Fruit fly (Drosophila melanogaster) whole organism, embryonic: ENCODE data around the gene CG10222.
A peak's percentile ranks its signal among the peaks of the same experiment; 100 is the strongest.

ENCODE experiments used
- Aef1 ChIP-seq: fragments of 200-800 bp; sonication (Bioruptor generic); IDR thresholded peaks from 3 replicates; pipeline ENCODE4 v1.3.6; 2022; ENCODE audit warnings: missing biosample characterization, missing genetic modification characterization
- CG10209 ChIP-seq: fragments of 200-800 bp; sonication (Bioruptor generic); optimal IDR thresholded peaks from 3 replicates; lab custom pipeline; 2017; ENCODE audit warnings: missing biosample characterization, mild to moderate bottlenecking, missing genetic modification characterization, missing genetic modification reagents
- CG10274 ChIP-seq: fragments of 200-800 bp; sonication (Bioruptor generic); optimal IDR thresholded peaks from 3 replicates; lab custom pipeline; 2017; ENCODE audit warnings: missing biosample characterization, mild to moderate bottlenecking, missing genetic modification characterization
- CG10431 ChIP-seq: fragments of 200-800 bp; sonication (Bioruptor generic); optimal IDR thresholded peaks from 3 replicates; lab custom pipeline; 2018; ENCODE audit warnings: missing biosample characterization, mild to moderate bottlenecking, missing genetic modification characterization
- CG10462 ChIP-seq: fragments of 200-800 bp; sonication (Bioruptor generic); optimal IDR thresholded peaks from 2 replicates; lab custom pipeline; 2016; ENCODE audit warnings: missing biosample characterization, missing genetic modification characterization
- CG11085 ChIP-seq: fragments of 200-800 bp; sonication (Bioruptor generic); IDR thresholded peaks from 2 replicates; pipeline ENCODE4 v1.3.6; 2022; ENCODE audit warnings: missing biosample characterization, missing genetic modification characterization
- CG11504 ChIP-seq: fragments of 200-800 bp; sonication (Bioruptor generic); optimal IDR thresholded peaks from 3 replicates; lab custom pipeline; 2019; ENCODE audit warnings: missing biosample characterization, mild to moderate bottlenecking, missing genetic modification characterization, moderate library complexity
- CG11723 ChIP-seq: fragments of 200-800 bp; sonication (Bioruptor generic); optimal IDR thresholded peaks from 2 replicates; lab custom pipeline; 2017; ENCODE audit warnings: missing biosample characterization, mild to moderate bottlenecking, missing genetic modification characterization
- CG12104 ChIP-seq: fragments of 200-800 bp; sonication (Bioruptor generic); optimal IDR thresholded peaks from 3 replicates; lab custom pipeline; 2016; ENCODE audit warnings: missing biosample characterization, missing genetic modification characterization
- CG13296 ChIP-seq: fragments of 200-800 bp; sonication (Bioruptor generic); optimal IDR thresholded peaks from 3 replicates; lab custom pipeline; 2018; ENCODE audit warnings: missing biosample characterization, mild to moderate bottlenecking, missing genetic modification characterization
- CG13775 ChIP-seq: fragments of 200-800 bp; sonication (Bioruptor generic); optimal IDR thresholded peaks from 3 replicates; lab custom pipeline; 2017; ENCODE audit warnings: missing biosample characterization, mild to moderate bottlenecking, missing genetic modification characterization
- CG15479 ChIP-seq: fragments of 200-800 bp; sonication (Bioruptor generic); optimal IDR thresholded peaks from 3 replicates; lab custom pipeline; 2019; ENCODE audit warnings: missing biosample characterization, mild to moderate bottlenecking, missing genetic modification characterization, moderate library complexity
- CG16815 ChIP-seq: fragments of 200-800 bp; sonication (Bioruptor generic); optimal IDR thresholded peaks from 3 replicates; lab custom pipeline; 2017; ENCODE audit warnings: missing biosample characterization, mild to moderate bottlenecking, missing genetic modification characterization
- CG16863 ChIP-seq: fragments of 200-800 bp; sonication (Bioruptor generic); optimal IDR thresholded peaks from 3 replicates; lab custom pipeline; 2016; ENCODE audit warnings: missing biosample characterization, missing genetic modification characterization
- CG31224 ChIP-seq: fragments of 200-800 bp; sonication (Bioruptor generic); IDR thresholded peaks from 2 replicates; pipeline ENCODE4 v1.3.6; 2022; ENCODE audit warnings: missing biosample characterization, missing genetic modification characterization
- CG31365 ChIP-seq: fragments of 200-800 bp; sonication (Bioruptor generic); optimal IDR thresholded peaks from 2 replicates; lab custom pipeline; 2018; ENCODE audit warnings: missing biosample characterization, mild to moderate bottlenecking, missing genetic modification characterization
- CG3995 ChIP-seq: fragments of 200-800 bp; sonication (Bioruptor generic); optimal IDR thresholded peaks from 3 replicates; lab custom pipeline; 2016; ENCODE audit warnings: missing biosample characterization, missing genetic modification characterization
- CG4707 ChIP-seq: fragments of 200-800 bp; sonication (Bioruptor generic); optimal IDR thresholded peaks from 2 replicates; lab custom pipeline; 2018; ENCODE audit warnings: missing biosample characterization, mild to moderate bottlenecking, missing genetic modification characterization, moderate library complexity
- CG5953 ChIP-seq: fragments of 200-800 bp; sonication (Bioruptor generic); IDR thresholded peaks from 2 replicates; pipeline ENCODE4 v1.3.6; 2022; ENCODE audit warnings: missing biosample characterization, missing genetic modification characterization
- CG6272 ChIP-seq: fragments of 200-800 bp; sonication (Bioruptor generic); IDR thresholded peaks from 2 replicates; pipeline ENCODE4 v1.3.6; 2022; ENCODE audit warnings: missing biosample characterization, missing genetic modification characterization
- CG7839 ChIP-seq: fragments of 200-800 bp; sonication (Bioruptor generic); optimal IDR thresholded peaks from 3 replicates; lab custom pipeline; 2018; ENCODE audit warnings: missing biosample characterization, mild to moderate bottlenecking, missing genetic modification characterization, moderate library complexity
- CG8089 ChIP-seq: fragments of 200-800 bp; sonication (Bioruptor generic); optimal IDR thresholded peaks from 3 replicates; lab custom pipeline; 2016; ENCODE audit warnings: missing biosample characterization, missing genetic modification characterization
- CG8944 ChIP-seq: fragments of 200-800 bp; sonication (Bioruptor generic); optimal IDR thresholded peaks from 3 replicates; lab custom pipeline; 2016; ENCODE audit warnings: missing biosample characterization, missing genetic modification characterization
- CG9609 ChIP-seq: fragments of 200-800 bp; sonication (Bioruptor generic); optimal IDR thresholded peaks from 3 replicates; lab custom pipeline; 2016; ENCODE audit warnings: missing biosample characterization, missing genetic modification characterization
- CG9932 ChIP-seq: fragments of 200-800 bp; sonication (Bioruptor generic); IDR thresholded peaks from 2 replicates; pipeline ENCODE4 v1.3.6; 2022; ENCODE audit warnings: missing biosample characterization, missing genetic modification characterization
- Dfd ChIP-seq, 2 experiments: fragments of >200 bp; optimal IDR thresholded peaks; 2 replicates each; lab custom pipeline; 2017; ENCODE audit warnings: missing biosample characterization in 2 of 2, missing genetic modification characterization in 2 of 2
- Fer1 ChIP-seq: fragments of 200-800 bp; sonication (Bioruptor generic); optimal IDR thresholded peaks from 2 replicates; lab custom pipeline; 2017; ENCODE audit warnings: missing biosample characterization, mild to moderate bottlenecking, missing genetic modification characterization
- GATAe ChIP-seq: fragments of 200-800 bp; sonication (Bioruptor generic); conservative IDR thresholded peaks from 2 replicates; pipeline ENCODE4 v1.3.6; 2022; ENCODE audit warnings: missing biosample characterization, missing genetic modification characterization
- Hr78 ChIP-seq, 2 experiments: fragments of 200-800 bp in 1 of 2; fragments of >200 bp in 1 of 2; sonication (Bioruptor generic) in 1 of 2; optimal IDR thresholded peaks; 2 replicates each; lab custom pipeline; 2017 to 2019; ENCODE audit warnings: missing biosample characterization in 2 of 2, missing genetic modification characterization in 2 of 2, mild to moderate bottlenecking in 1 of 2, moderate library complexity in 1 of 2
- NFAT ChIP-seq: fragments of 200-800 bp; sonication (Bioruptor generic); IDR thresholded peaks from 2 replicates; pipeline ENCODE4 v1.3.6; 2022; ENCODE audit warnings: missing biosample characterization, missing genetic modification characterization
- Nf-YC ChIP-seq: fragments of 200-800 bp; optimal IDR thresholded peaks from 3 replicates; lab custom pipeline; 2019; ENCODE audit warnings: missing biosample characterization, mild to moderate bottlenecking, missing genetic modification characterization, moderate library complexity
- Ptx1 ChIP-seq: fragments of 200-800 bp; sonication (Bioruptor generic); IDR thresholded peaks from 2 replicates; pipeline ENCODE4 v1.3.6; 2022; ENCODE audit warnings: missing biosample characterization, missing genetic modification characterization
- Rx ChIP-seq: fragments of 200-800 bp; sonication (Bioruptor generic); IDR thresholded peaks from 2 replicates; pipeline ENCODE4 v1.3.6; 2022; ENCODE audit warnings: missing biosample characterization, missing genetic modification characterization
- Ssrp ChIP-seq: fragments of 200-800 bp; sonication (Bioruptor generic); optimal IDR thresholded peaks from 2 replicates; lab custom pipeline; 2018; ENCODE audit warnings: missing biosample characterization, mild to moderate bottlenecking, missing genetic modification characterization, moderate library complexity
- Stat92E ChIP-seq, 3 experiments: fragments of >200 bp in 2 of 3; fragments of 200-800 bp in 1 of 3; sonication (Bioruptor generic) in 1 of 3; optimal IDR thresholded peaks; 2 replicates each; lab custom pipeline; 2017 to 2019; ENCODE audit warnings: missing biosample characterization in 3 of 3, missing genetic modification characterization in 3 of 3, mild to moderate bottlenecking in 1 of 3, moderate library complexity in 1 of 3
- Xbp1 ChIP-seq: fragments of 200-800 bp; sonication (Bioruptor generic); optimal IDR thresholded peaks from 3 replicates; lab custom pipeline; 2016; ENCODE audit warnings: missing biosample characterization, mild to moderate bottlenecking, missing genetic modification characterization
- amos ChIP-seq: fragments of 200-800 bp; sonication (Bioruptor generic); IDR thresholded peaks from 2 replicates; pipeline ENCODE4 v1.3.6; 2022; ENCODE audit warnings: missing biosample characterization, missing genetic modification characterization; ENCODE audit not compliant: partially characterized antibody
- ash1 ChIP-seq: fragments of 200-800 bp; sonication (Bioruptor generic); optimal IDR thresholded peaks from 2 replicates; lab custom pipeline; 2018; ENCODE audit warnings: missing biosample characterization, mild to moderate bottlenecking, missing genetic modification characterization
- crp ChIP-seq, 2 experiments: fragments of 200-800 bp; sonication (Bioruptor generic); optimal IDR thresholded peaks; 2 replicates in 1 of 2; 3 replicates in 1 of 2; lab custom pipeline; 2017; ENCODE audit warnings: missing biosample characterization in 2 of 2, missing genetic modification characterization in 2 of 2, mild to moderate bottlenecking in 1 of 2, moderate library complexity in 1 of 2
- ems ChIP-seq: fragments of 200-800 bp; sonication (Bioruptor generic); optimal IDR thresholded peaks from 3 replicates; lab custom pipeline; 2016; ENCODE audit warnings: missing biosample characterization, missing genetic modification characterization
- fd102C ChIP-seq: fragments of 200-800 bp; sonication (Bioruptor generic); optimal IDR thresholded peaks from 2 replicates; lab custom pipeline; 2018; ENCODE audit warnings: missing biosample characterization, mild to moderate bottlenecking, missing genetic modification characterization, moderate library complexity
- fd64A ChIP-seq: fragments of 200-800 bp; sonication (Bioruptor generic); optimal IDR thresholded peaks from 3 replicates; lab custom pipeline; 2018; ENCODE audit warnings: missing biosample characterization, mild to moderate bottlenecking, missing genetic modification characterization
- klu ChIP-seq: fragments of 200-800 bp; sonication (Bioruptor generic); IDR thresholded peaks from 2 replicates; pipeline ENCODE4 v1.3.6; 2022; ENCODE audit warnings: missing biosample characterization, missing genetic modification characterization
- kni ChIP-seq: fragments of 200-800 bp; sonication (Bioruptor generic); optimal IDR thresholded peaks from 3 replicates; lab custom pipeline; 2017; ENCODE audit warnings: mild to moderate bottlenecking, missing biosample characterization, missing genetic modification reagents, missing genetic modification characterization
- knrl ChIP-seq: fragments of 200-800 bp; sonication (Bioruptor generic); IDR thresholded peaks from 3 replicates; pipeline ENCODE4 v1.3.6; 2022; ENCODE audit warnings: missing biosample characterization, missing genetic modification characterization; ENCODE audit not compliant: partially characterized antibody
- lab ChIP-seq: fragments of 200-800 bp; sonication (Bioruptor generic); optimal IDR thresholded peaks from 3 replicates; lab custom pipeline; 2017; ENCODE audit warnings: missing biosample characterization, missing genetic modification characterization, mild to moderate bottlenecking, moderate library complexity, missing genetic modification reagents
- odd ChIP-seq: fragments of 200-800 bp; sonication (Bioruptor generic); optimal IDR thresholded peaks from 2 replicates; lab custom pipeline; 2017; ENCODE audit warnings: missing biosample characterization, mild to moderate bottlenecking, missing genetic modification characterization
- p53 ChIP-seq: fragments of 200-800 bp; sonication (Bioruptor generic); optimal IDR thresholded peaks from 2 replicates; lab custom pipeline; 2016; ENCODE audit warnings: missing biosample characterization, missing genetic modification characterization
- pho ChIP-seq: fragments of 200-800 bp; sonication (Bioruptor generic); optimal IDR thresholded peaks from 2 replicates; lab custom pipeline; 2016; ENCODE audit warnings: missing biosample characterization, missing genetic modification characterization
- prd ChIP-seq, 3 experiments: fragments of >200 bp in 2 of 3; fragments of 200-800 bp in 1 of 3; sonication (Bioruptor generic) in 1 of 3; optimal IDR thresholded peaks in 2 of 3; IDR thresholded peaks in 1 of 3; 2 replicates in 2 of 3; 3 replicates in 1 of 3; pipeline versions ENCODE4 v1.3.6 to Lab custom; 2017 to 2022; ENCODE audit warnings: missing biosample characterization in 1 of 3, missing genetic modification characterization in 1 of 3

The CG10222 gene

dm6 chr3L:13410999-13411398 lies 1.3 kb downstream of the CG10222 start (continued):
- TF ChIP-seq Dfd (GFP tag; optimal IDR thresholded peaks at IDR 0.05; lab: Kevin White, UChicago): no peak
- no peak for TF ChIP-seq lab (GFP tag; lab: Kevin White, UChicago)
- TF ChIP-seq Aef1 (GFP tag; lab: Robert Waterston, UW): 0 out of 3 replicates have a peak, but pooled peaks have one; percentile 16
- TF ChIP-seq CG5953 (GFP tag; lab: Robert Waterston, UW): no peak
- no peak for TF ChIP-seq prd (optimal IDR thresholded peaks at IDR 0.05; lab: Kevin White, UChicago)
- TF ChIP-seq prd (GFP tag; IDR thresholded peaks at IDR 0.05; lab: Robert Waterston, UW): no peak
- no peak for TF ChIP-seq odd (GFP tag; lab: Kevin White, UChicago)
- TF ChIP-seq CG9609: no peak
- TF ChIP-seq crp (GFP tag; optimal IDR thresholded peaks at IDR 0.05; lab: Kevin White, UChicago): no peak
- no peak for TF ChIP-seq CG10209
- no peak for TF ChIP-seq CG16815 (GFP tag; lab: Kevin White, UChicago)
- no peak for TF ChIP-seq ash1 (GFP tag; lab: Kevin White, UChicago)
- TF ChIP-seq GATAe (GFP tag; lab: Robert Waterston, UW): no peak
- TF ChIP-seq CG6272 (GFP tag; lab: Robert Waterston, UW): no peak
- peak; percentile 44 for TF ChIP-seq CG11504 (tag; lab: Kevin White, UChicago)
- TF ChIP-seq ems (GFP tag; lab: Kevin White, UChicago): no peak
- peak; percentile 8 for TF ChIP-seq Nf-YC (tag; lab: Kevin White, UChicago)
- no peak; the same call in 2 of the 3 replicates for TF ChIP-seq knrl (GFP tag; lab: Robert Waterston, UW)
- peak; percentile 38; the same call in 1 of the 2 replicates for TF ChIP-seq NFAT (GFP tag; lab: Robert Waterston, UW)
- no peak for TF ChIP-seq CG15479 (GFP tag; lab: Kevin White, UChicago)
- TF ChIP-seq Ssrp (tag; lab: Kevin White, UChicago): no peak
- no peak for TF ChIP-seq Rx (GFP tag; lab: Robert Waterston, UW)
- TF ChIP-seq fd64A (GFP tag; lab: Kevin White, UChicago): no peak
- no peak for TF ChIP-seq CG31224 (GFP tag; lab: Robert Waterston, UW)
- peak; percentile 51 for TF ChIP-seq fd102C
- peak; percentile 56 for TF ChIP-seq amos (GFP tag; lab: Robert Waterston, UW)
- no peak for TF ChIP-seq CG10274 (GFP tag; lab: Kevin White, UChicago)
- TF ChIP-seq CG10462 (GFP tag; lab: Kevin White, UChicago): no peak
- no peak for TF ChIP-seq CG11085 (GFP tag; lab: Robert Waterston, UW)
- TF ChIP-seq Ptx1 (GFP tag; lab: Robert Waterston, UW): 0 out of 2 replicates have a peak, but pooled peaks have one; percentile 20
- TF ChIP-seq Xbp1: peak; percentile 72
- TF ChIP-seq CG12104: no peak
- TF ChIP-seq p53 (GFP tag; lab: Kevin White, UChicago): no peak
- TF ChIP-seq pho (GFP tag; lab: Kevin White, UChicago): no peak
- no peak for TF ChIP-seq CG31365 (tag; lab: Kevin White, UChicago)
- peak; percentile 43; the same call in 1 of the 2 replicates for TF ChIP-seq CG9932 (GFP tag; lab: Robert Waterston, UW)
- TF ChIP-seq CG8944 (GFP tag; lab: Kevin White, UChicago): peak; percentile 26
- peak; percentile 14 for TF ChIP-seq CG8089 (GFP tag; lab: Kevin White, UChicago)
- TF ChIP-seq klu (GFP tag; lab: Robert Waterston, UW): no peak
- no peak for TF ChIP-seq CG10431 (GFP tag; lab: Kevin White, UChicago)
- TF ChIP-seq Hr78 (GFP tag; optimal IDR thresholded peaks at IDR 0.05; lab: Kevin White, UChicago): no peak
- peak; percentile 77 for TF ChIP-seq CG3995 (GFP tag; lab: Kevin White, UChicago)
- peak; percentile 8 for TF ChIP-seq CG16863 (GFP tag; lab: Kevin White, UChicago)
- peak; percentile 54 for TF ChIP-seq CG7839 (tag; lab: Kevin White, UChicago)
- TF ChIP-seq CG13775 (GFP tag; lab: Kevin White, UChicago): no peak
- no peak for TF ChIP-seq Fer1
- no peak for TF ChIP-seq Stat92E (GFP tag; optimal IDR thresholded peaks at IDR 0.05; lab: Kevin White, UChicago)
- no peak for TF ChIP-seq CG13296 (GFP tag; lab: Kevin White, UChicago)
- no peak for TF ChIP-seq kni (GFP tag; lab: Kevin White, UChicago)
- no peak for TF ChIP-seq CG4707
- no peak for TF ChIP-seq CG11723 (GFP tag; lab: Kevin White, UChicago)
